Fruit fly (Drosophila melanogaster) whole organism, prepupa: ENCODE measurements around the gene CG9166.

Experiments used
- CG10631 ChIP-seq: fragments of 200-800 bp; sonication (Bioruptor generic); optimal IDR thresholded peaks from 2 replicates; lab custom pipeline; 2016; ENCODE audit warnings: missing biosample characterization, missing genetic modification characterization
- CG10669 ChIP-seq: fragments of 200-800 bp; sonication (Bioruptor generic); optimal IDR thresholded peaks from 3 replicates; lab custom pipeline; 2018; ENCODE audit warnings: missing biosample characterization, mild to moderate bottlenecking, missing genetic modification characterization, moderate library complexity
- CG11762 ChIP-seq: fragments of 200-800 bp; sonication (Bioruptor generic); optimal IDR thresholded peaks from 3 replicates; lab custom pipeline; 2016; ENCODE audit warnings: missing biosample characterization, missing genetic modification characterization; ENCODE audit not compliant: insufficient read depth
- CG11902 ChIP-seq: fragments of 200-800 bp; sonication (Bioruptor generic); optimal IDR thresholded peaks from 3 replicates; lab custom pipeline; 2016; ENCODE audit warnings: missing biosample characterization, missing genetic modification characterization
- CG1621 ChIP-seq: fragments of 200-800 bp; sonication (Bioruptor generic); optimal IDR thresholded peaks from 3 replicates; lab custom pipeline; 2018; ENCODE audit warnings: missing biosample characterization, mild to moderate bottlenecking, missing genetic modification characterization
- CG16779 ChIP-seq: fragments of 200-800 bp; sonication (Bioruptor generic); optimal IDR thresholded peaks from 3 replicates; lab custom pipeline; 2017; ENCODE audit warnings: missing biosample characterization, mild to moderate bottlenecking, missing genetic modification characterization
- CG3032 ChIP-seq: fragments of 200-800 bp; optimal IDR thresholded peaks from 2 replicates; lab custom pipeline; 2019; ENCODE audit warnings: missing biosample characterization, mild to moderate bottlenecking, missing genetic modification characterization, moderate library complexity
- CG31627 ChIP-seq: fragments of 200-800 bp; sonication (Bioruptor generic); optimal IDR thresholded peaks from 3 replicates; lab custom pipeline; 2016; ENCODE audit warnings: missing biosample characterization, missing genetic modification characterization
- CG32006 ChIP-seq: fragments of 200-800 bp; sonication (Bioruptor generic); optimal IDR thresholded peaks from 3 replicates; lab custom pipeline; 2017; ENCODE audit warnings: missing biosample characterization, mild to moderate bottlenecking, missing genetic modification characterization
- CG34406 ChIP-seq: fragments of 200-800 bp; sonication (Bioruptor generic); optimal IDR thresholded peaks from 3 replicates; lab custom pipeline; 2016; ENCODE audit warnings: missing biosample characterization, missing genetic modification characterization
- CG3919 ChIP-seq: fragments of 200-800 bp; sonication (Bioruptor generic); optimal IDR thresholded peaks from 3 replicates; lab custom pipeline; 2016; ENCODE audit warnings: missing biosample characterization, missing genetic modification characterization
- CG6163 ChIP-seq: fragments of 200-800 bp; sonication (Bioruptor generic); IDR thresholded peaks from 3 replicates; pipeline ENCODE4 v1.3.6; 2022; ENCODE audit warnings: missing biosample characterization, missing genetic modification characterization
- CG6276 ChIP-seq: fragments of 200-800 bp; sonication (Bioruptor generic); optimal IDR thresholded peaks from 2 replicates; lab custom pipeline; 2017; ENCODE audit warnings: missing biosample characterization, mild to moderate bottlenecking, missing genetic modification characterization
- CG6792 ChIP-seq: fragments of 200-800 bp; sonication (Bioruptor generic); optimal IDR thresholded peaks from 3 replicates; lab custom pipeline; 2016; ENCODE audit warnings: missing biosample characterization, missing genetic modification characterization
- CG6808 ChIP-seq: fragments of 200-800 bp; sonication (Bioruptor generic); optimal IDR thresholded peaks from 3 replicates; lab custom pipeline; 2017; ENCODE audit warnings: missing biosample characterization, missing genetic modification characterization, mild to moderate bottlenecking, moderate library complexity, missing genetic modification reagents
- CG6854 ChIP-seq: fragments of 200-800 bp; sonication (Bioruptor generic); optimal IDR thresholded peaks from 2 replicates; lab custom pipeline; 2017; ENCODE audit warnings: missing biosample characterization, mild to moderate bottlenecking, missing genetic modification characterization
- CG7368 ChIP-seq: fragments of 200-800 bp; sonication (Bioruptor generic); optimal IDR thresholded peaks from 3 replicates; lab custom pipeline; 2016; ENCODE audit warnings: missing biosample characterization, missing genetic modification characterization
- CG8119 ChIP-seq: fragments of 200-800 bp; sonication (Bioruptor generic); IDR thresholded peaks from 3 replicates; pipeline ENCODE4 v1.3.6; 2022; ENCODE audit warnings: missing biosample characterization, missing genetic modification characterization
- CG8319 ChIP-seq: fragments of 200-800 bp; sonication (Bioruptor generic); optimal IDR thresholded peaks from 3 replicates; lab custom pipeline; 2016; ENCODE audit warnings: missing biosample characterization, missing genetic modification characterization
- CG8632 ChIP-seq: fragments of 200-800 bp; sonication (Bioruptor generic); optimal IDR thresholded peaks from 3 replicates; lab custom pipeline; 2016; ENCODE audit warnings: missing biosample characterization, missing genetic modification characterization
- CG9139 ChIP-seq: fragments of 200-800 bp; sonication (Bioruptor generic); optimal IDR thresholded peaks from 3 replicates; lab custom pipeline; 2017; ENCODE audit warnings: missing biosample characterization, mild to moderate bottlenecking, missing genetic modification characterization
- Eip75B ChIP-seq: fragments of 200-800 bp; sonication (Bioruptor generic); optimal IDR thresholded peaks from 3 replicates; lab custom pipeline; 2016; ENCODE audit warnings: missing biosample characterization, missing genetic modification characterization
- Eip78C ChIP-seq: fragments of 200-800 bp; sonication (Bioruptor generic); peaks from one replicate; lab custom pipeline; 2016; ENCODE audit warnings: missing biosample characterization, missing genetic modification characterization
- Eip93F ChIP-seq: fragments of 200-800 bp; sonication (Bioruptor generic); optimal IDR thresholded peaks from 2 replicates; lab custom pipeline; 2016; ENCODE audit warnings: missing biosample characterization, mild to moderate bottlenecking, missing genetic modification characterization
- Ets21C ChIP-seq: fragments of 200-800 bp; sonication (Bioruptor generic); optimal IDR thresholded peaks from 3 replicates; lab custom pipeline; 2016; ENCODE audit warnings: missing biosample characterization, missing genetic modification characterization
- Ets96B ChIP-seq: fragments of 200-800 bp; optimal IDR thresholded peaks from 2 replicates; lab custom pipeline; 2019; ENCODE audit warnings: missing biosample characterization, mild to moderate bottlenecking, missing genetic modification characterization, moderate library complexity
- Gug ChIP-seq: fragments of 200-800 bp; sonication (Bioruptor generic); IDR thresholded peaks from 2 replicates; pipeline ENCODE4 v1.3.6; 2022; ENCODE audit warnings: missing biosample characterization, missing genetic modification characterization
- Hr38 ChIP-seq: sonication (Bioruptor generic); optimal IDR thresholded peaks from 2 replicates; lab custom pipeline; 2016; ENCODE audit warnings: missing biosample characterization, missing genetic modification characterization
- Hr39 ChIP-seq: fragments of 200-800 bp; sonication (Bioruptor generic); optimal IDR thresholded peaks from 2 replicates; lab custom pipeline; 2016; ENCODE audit warnings: missing biosample characterization, missing genetic modification characterization
- Hr4 ChIP-seq: fragments of 200-800 bp; sonication (Bioruptor generic); optimal IDR thresholded peaks from 3 replicates; lab custom pipeline; 2016; ENCODE audit warnings: missing biosample characterization, missing genetic modification characterization
- Lpt ChIP-seq: fragments of 200-800 bp; sonication (Bioruptor generic); optimal IDR thresholded peaks from 3 replicates; lab custom pipeline; 2016; ENCODE audit warnings: missing biosample characterization, missing genetic modification characterization
- Met ChIP-seq: fragments of 200-800 bp; sonication (Bioruptor generic); optimal IDR thresholded peaks from 3 replicates; lab custom pipeline; 2016; ENCODE audit warnings: missing biosample characterization, missing genetic modification characterization
- OdsH ChIP-seq: fragments of 200-800 bp; sonication (Bioruptor generic); optimal IDR thresholded peaks from 3 replicates; lab custom pipeline; 2016; ENCODE audit warnings: missing biosample characterization, missing genetic modification characterization
- Smox ChIP-seq: fragments of 200-800 bp; sonication (Bioruptor generic); optimal IDR thresholded peaks from 3 replicates; lab custom pipeline; 2016; ENCODE audit warnings: missing biosample characterization, missing genetic modification characterization
- Sox14 ChIP-seq: fragments of 200-800 bp; sonication (Bioruptor generic); optimal IDR thresholded peaks from 3 replicates; lab custom pipeline; 2016; ENCODE audit warnings: missing biosample characterization, missing genetic modification characterization
- Sox15 ChIP-seq: fragments of 200-800 bp; sonication (Bioruptor generic); optimal IDR thresholded peaks from 3 replicates; lab custom pipeline; 2016; ENCODE audit warnings: missing biosample characterization, missing genetic modification characterization
- achi ChIP-seq: fragments of 200-800 bp; sonication (Bioruptor generic); optimal IDR thresholded peaks from 3 replicates; lab custom pipeline; 2016; ENCODE audit warnings: missing biosample characterization, missing genetic modification characterization
- eg ChIP-seq: fragments of 200-800 bp; sonication (Bioruptor generic); IDR thresholded peaks from 3 replicates; pipeline ENCODE4 v1.3.6; 2022; ENCODE audit warnings: missing biosample characterization, missing genetic modification characterization
- esn ChIP-seq: fragments of 200-800 bp; sonication (Bioruptor generic); optimal IDR thresholded peaks from 2 replicates; lab custom pipeline; 2016; ENCODE audit warnings: missing biosample characterization, mild to moderate bottlenecking, missing genetic modification characterization, moderate library complexity
- fd85E ChIP-seq: fragments of 200-800 bp; sonication (Bioruptor generic); optimal IDR thresholded peaks from 3 replicates; lab custom pipeline; 2016; ENCODE audit warnings: missing biosample characterization, missing genetic modification characterization
- fkh ChIP-seq: fragments of 200-800 bp; sonication (Bioruptor generic); optimal IDR thresholded peaks from 3 replicates; lab custom pipeline; 2017; ENCODE audit warnings: missing biosample characterization, mild to moderate bottlenecking, missing genetic modification characterization, moderate library complexity
- lz ChIP-seq: fragments of 200-800 bp; sonication (Bioruptor generic); optimal IDR thresholded peaks from 3 replicates; lab custom pipeline; 2016; ENCODE audit warnings: missing biosample characterization, missing genetic modification characterization
- net ChIP-seq: fragments of 200-800 bp; sonication (Bioruptor generic); optimal IDR thresholded peaks from 3 replicates; lab custom pipeline; 2016; ENCODE audit warnings: missing biosample characterization, missing genetic modification characterization
- pdm3 ChIP-seq: fragments of 200-800 bp; sonication (Bioruptor generic); optimal IDR thresholded peaks from 3 replicates; lab custom pipeline; 2016; ENCODE audit warnings: missing biosample characterization, missing genetic modification characterization
- salr ChIP-seq, 2 experiments: fragments of 200-800 bp; sonication (Bioruptor generic); optimal IDR thresholded peaks; 3 replicates each; lab custom pipeline; 2016 to 2018; ENCODE audit warnings: missing biosample characterization in 2 of 2, missing genetic modification characterization in 2 of 2, mild to moderate bottlenecking in 1 of 2
- spab ChIP-seq: fragments of 200-800 bp; sonication (Bioruptor generic); optimal IDR thresholded peaks from 2 replicates; lab custom pipeline; 2017; ENCODE audit warnings: missing biosample characterization, mild to moderate bottlenecking, missing genetic modification characterization, missing genetic modification reagents
- ss ChIP-seq, 2 experiments: fragments of 200-800 bp; sonication (Bioruptor generic); optimal IDR thresholded peaks; 2 replicates in 1 of 2; 3 replicates in 1 of 2; lab custom pipeline; 2017 to 2018; ENCODE audit warnings: mild to moderate bottlenecking in 2 of 2, missing biosample characterization in 2 of 2, missing genetic modification characterization in 2 of 2, moderate library complexity in 1 of 2
- svp ChIP-seq: fragments of 200-800 bp; sonication (Bioruptor generic); peaks from one replicate; lab custom pipeline; 2016; ENCODE audit warnings: missing biosample characterization, missing genetic modification characterization

The CG9166 gene

DNA sequence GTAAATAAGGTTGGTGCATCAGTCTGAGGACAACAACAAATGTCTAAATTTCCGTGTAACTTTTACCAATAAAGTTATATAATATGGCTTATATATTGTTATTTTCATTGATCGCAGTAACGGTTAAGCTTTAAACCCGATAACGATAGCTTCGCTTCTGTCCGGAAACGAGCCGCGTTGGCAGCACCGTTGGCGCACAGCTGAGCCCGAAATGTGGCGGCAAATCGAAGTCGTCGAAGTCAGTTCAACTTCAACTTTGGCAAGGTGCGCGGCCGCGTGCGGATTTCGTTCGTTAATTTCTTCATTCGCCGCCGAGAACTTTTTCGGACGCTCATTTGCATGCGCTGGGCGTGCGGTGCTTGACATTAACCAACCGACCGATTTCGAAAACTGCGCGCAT lies 32.7 kb upstream of the CG9166 start, which contains the start of gene Myo61F (continued):
- TF ChIP-seq spab = no peak
- TF ChIP-seq salr (GFP tag; optimal IDR thresholded peaks at IDR 0.05; lab: Kevin White, UChicago) = no peak
- no peak for TF ChIP-seq CG10631 (GFP tag; lab: Kevin White, UChicago)
- TF ChIP-seq svp (GFP tag; lab: Kevin White, UChicago) = peak; percentile 74
- no peak for TF ChIP-seq CG31627
- TF ChIP-seq CG8319 (GFP tag; lab: Kevin White, UChicago) = no peak
- no peak for TF ChIP-seq Hr4 (GFP tag; lab: Kevin White, UChicago)
- TF ChIP-seq CG3032 = no peak
- no peak for TF ChIP-seq Sox15
- TF ChIP-seq, all 60 proteins: peak for 7

DNA sequence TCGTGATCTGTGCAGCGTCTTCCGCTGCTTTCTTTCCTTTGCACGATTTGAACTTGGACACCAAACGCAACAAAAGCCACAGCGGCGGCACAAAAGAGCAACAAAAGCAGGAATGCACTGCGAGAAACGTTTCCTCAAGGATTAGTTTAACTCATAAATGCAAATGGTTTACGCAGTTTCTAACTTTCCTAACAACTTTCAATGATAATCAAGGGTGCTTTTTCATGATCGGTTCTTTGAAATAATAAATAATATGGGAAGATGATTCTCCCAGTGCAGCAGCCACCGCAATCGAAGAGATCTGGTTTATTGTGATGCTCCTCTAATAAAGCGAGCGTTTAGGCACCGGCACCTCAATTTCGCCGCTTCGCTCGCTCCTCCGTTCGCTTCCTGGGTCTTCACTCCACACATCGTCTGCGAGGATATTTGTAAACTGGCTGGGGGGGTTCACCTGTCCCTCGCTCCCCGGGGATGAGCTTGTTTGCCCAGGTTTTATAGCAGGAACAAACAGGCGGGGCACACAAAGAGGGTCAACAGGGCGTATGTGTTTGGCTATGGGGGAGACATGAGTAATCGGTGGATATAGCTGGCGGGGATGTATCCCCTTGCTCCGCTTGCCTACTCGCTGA lies 31.7 kb upstream of the CG9166 start:
- TF ChIP-seq spab = peak; percentile 83
- peak; percentile 93 for TF ChIP-seq pdm3 (GFP tag; lab: Kevin White, UChicago)
- TF ChIP-seq CG11762 (GFP tag; lab: Kevin White, UChicago) = peak; percentile 91
- TF ChIP-seq salr (GFP tag; optimal IDR thresholded peaks at IDR 0.05; lab: Kevin White, UChicago) = peak; percentile 78 to 95
- TF ChIP-seq CG6792 (GFP tag; lab: Kevin White, UChicago) = peak; percentile 95
- TF ChIP-seq Smox (GFP tag; lab: Kevin White, UChicago) = peak; percentile 97
- peak; percentile 87 for TF ChIP-seq fd85E
- TF ChIP-seq CG10631 (GFP tag; lab: Kevin White, UChicago) = peak; percentile 95
- TF ChIP-seq CG6808 (GFP tag; lab: Kevin White, UChicago) = peak; percentile 83
- TF ChIP-seq CG8632 (GFP tag; lab: Kevin White, UChicago) = peak; percentile 90
- peak; percentile 94 for TF ChIP-seq CG34406 (GFP tag; lab: Kevin White, UChicago)
- TF ChIP-seq CG16779 (tag; lab: Kevin White, UChicago) = peak; percentile 76
- peak; percentile 98 for TF ChIP-seq CG6854 (GFP tag; lab: Kevin White, UChicago)
- peak; percentile 90 for TF ChIP-seq CG8319 (GFP tag; lab: Kevin White, UChicago)
- TF ChIP-seq Ets96B (tag; lab: Kevin White, UChicago) = peak; percentile 91
- peak; percentile 91 for TF ChIP-seq CG6276 (GFP tag; lab: Kevin White, UChicago)
- peak; percentile 99 for TF ChIP-seq esn (GFP tag; lab: Kevin White, UChicago)
- peak; percentile 91 for TF ChIP-seq Gug (GFP tag; lab: Robert Waterston, UW)
- peak; percentile 94 for TF ChIP-seq Lpt
- TF ChIP-seq CG3919 (GFP tag; lab: Kevin White, UChicago) = peak; percentile 97
- TF ChIP-seq CG32006 (GFP tag; lab: Kevin White, UChicago) = peak; percentile 97
- peak; percentile 67 for TF ChIP-seq CG9139 (GFP tag; lab: Kevin White, UChicago)
- peak; percentile 95 for TF ChIP-seq Ets21C (GFP tag; lab: Kevin White, UChicago)
- TF ChIP-seq CG7368 = peak; percentile 91
- peak; percentile 84 for TF ChIP-seq CG1621 (tag; lab: Kevin White, UChicago)
- TF ChIP-seq CG31627 = peak; percentile 98
- peak; percentile 83 for TF ChIP-seq CG10669 (GFP tag; lab: Kevin White, UChicago)
- peak; percentile 98 for TF ChIP-seq Hr39 (GFP tag; lab: Kevin White, UChicago)
- peak; percentile 81 for TF ChIP-seq CG3032
- TF ChIP-seq achi (GFP tag; lab: Kevin White, UChicago) = peak; percentile 96
- TF ChIP-seq Hr38 (GFP tag; lab: Kevin White, UChicago) = peak; percentile 12
- peak; percentile 67 to 70 for TF ChIP-seq ss (GFP tag; optimal IDR thresholded peaks at IDR 0.05; lab: Kevin White, UChicago)
- TF ChIP-seq OdsH (GFP tag; lab: Kevin White, UChicago) = peak; percentile 96
- TF ChIP-seq Eip93F (GFP tag; lab: Kevin White, UChicago) = peak; percentile 97
- TF ChIP-seq CG6163 = peak; percentile 97
- peak; percentile 96 for TF ChIP-seq Eip75B (GFP tag; lab: Kevin White, UChicago)
- TF ChIP-seq Sox14 (GFP tag; lab: Kevin White, UChicago) = peak; percentile 98
- TF ChIP-seq fkh (GFP tag; lab: Kevin White, UChicago) = no peak
- peak; percentile 97 for TF ChIP-seq lz (GFP tag; lab: Kevin White, UChicago)
- peak; percentile 99 for TF ChIP-seq Met (GFP tag; lab: Kevin White, UChicago)
- TF ChIP-seq net (GFP tag; lab: Kevin White, UChicago) = peak; percentile 94
- peak; percentile 92 for TF ChIP-seq eg (GFP tag; lab: Robert Waterston, UW)
- TF ChIP-seq Eip78C (GFP tag; lab: Kevin White, UChicago) = peak; percentile 97
- peak; percentile 91 for TF ChIP-seq CG11902
- peak; percentile 89 for TF ChIP-seq Sox15
- peak; percentile 96 for TF ChIP-seq CG8119 (GFP tag; lab: Robert Waterston, UW)
